Fruit fly (Drosophila melanogaster) whole organism, adult: ENCODE results near the gene PGAP2.

ENCODE experiments used
- CG11617 ChIP-seq: fragments of 200-800 bp; sonication (Bioruptor generic); optimal IDR thresholded peaks from 2 replicates; lab custom pipeline; 2017; ENCODE audit warnings: mild to moderate bottlenecking, missing biosample characterization, missing genetic modification reagents, missing genetic modification characterization
- CG14711 ChIP-seq: fragments of 200-800 bp; sonication (Bioruptor generic); optimal IDR thresholded peaks from 2 replicates; lab custom pipeline; 2018; ENCODE audit warnings: missing biosample characterization, mild to moderate bottlenecking, missing genetic modification characterization, moderate library complexity
- CG33017 ChIP-seq: fragments of 200-800 bp; sonication (Bioruptor generic); optimal IDR thresholded peaks from 2 replicates; lab custom pipeline; 2018; ENCODE audit warnings: missing biosample characterization, mild to moderate bottlenecking, missing genetic modification characterization, moderate library complexity
- CG5204 ChIP-seq: fragments of 200-800 bp; sonication (Bioruptor generic); optimal IDR thresholded peaks from 2 replicates; lab custom pipeline; 2016; ENCODE audit warnings: missing biosample characterization, missing genetic modification characterization
- Clk ChIP-seq: fragments of 200-800 bp; sonication (Bioruptor generic); optimal IDR thresholded peaks from 2 replicates; lab custom pipeline; 2017; ENCODE audit warnings: missing biosample characterization, missing genetic modification characterization
- Crg-1 ChIP-seq: fragments of 200-800 bp; sonication (Bioruptor generic); optimal IDR thresholded peaks from 2 replicates; lab custom pipeline; 2016; ENCODE audit warnings: missing biosample characterization, missing genetic modification characterization
- Mnt ChIP-seq: fragments of 200-800 bp; sonication (Bioruptor generic); optimal IDR thresholded peaks from 2 replicates; lab custom pipeline; 2016; ENCODE audit warnings: missing biosample characterization, mild to moderate bottlenecking, missing genetic modification characterization
- cic ChIP-seq: fragments of 200-800 bp; sonication (Bioruptor generic); optimal IDR thresholded peaks from 2 replicates; lab custom pipeline; 2017; ENCODE audit warnings: missing biosample characterization, mild to moderate bottlenecking, missing genetic modification characterization, moderate library complexity
- kay ChIP-seq: fragments of 200-800 bp; sonication (Bioruptor generic); peaks from one replicate; lab custom pipeline; 2016; ENCODE audit warnings: missing biosample characterization, missing genetic modification characterization, borderline replicate concordance
- ovo ChIP-seq: fragments of 200-800 bp; sonication (Bioruptor generic); optimal IDR thresholded peaks from 2 replicates; lab custom pipeline; 2016; ENCODE audit warnings: missing biosample characterization, missing genetic modification characterization
- pad ChIP-seq: fragments of 200-800 bp; sonication (Bioruptor generic); optimal IDR thresholded peaks from 3 replicates; lab custom pipeline; 2017; ENCODE audit warnings: missing biosample characterization, missing genetic modification characterization, mild to moderate bottlenecking, moderate library complexity, missing genetic modification reagents
- toe ChIP-seq: fragments of 200-800 bp; sonication (Bioruptor generic); optimal IDR thresholded peaks from 2 replicates; lab custom pipeline; 2016; ENCODE audit warnings: missing biosample characterization, missing genetic modification characterization

- TF ChIP-seq pad (GFP tag; lab: Kevin White, UChicago) (no peak), CG14711 (no peak), Clk (GFP tag; lab: Kevin White, UChicago) (no peak), Crg-1 (GFP tag; lab: Kevin White, UChicago) (no peak), ovo (GFP tag; lab: Kevin White, UChicago) (no peak), kay (GFP tag; lab: Kevin White, UChicago) (no peak), toe (GFP tag; lab: Kevin White, UChicago) (no peak), CG33017 (tag; lab: Kevin White, UChicago) (no peak), CG5204 (GFP tag; lab: Kevin White, UChicago) (no peak), Mnt (GFP tag; lab: Kevin White, UChicago) (no peak), cic (GFP tag; lab: Kevin White, UChicago) (no peak), CG11617 (GFP tag; lab: Kevin White, UChicago) (no peak)
Observed at dm6 chr2L:790698-791097, 28.6 kb downstream of the PGAP2 start, which contains the start of gene Pkg21D.
